Worm (Caenorhabditis elegans) whole organism, L3 larva: ENCODE measurements around the gene T13C5.3.

Experiments used
- elt-1 ChIP-seq: fragments of 150-350 bp; optimal IDR thresholded peaks from 2 replicates; lab custom pipeline; 2014; ENCODE audit warnings: missing biosample characterization, missing genetic modification characterization
- fos-1 ChIP-seq: fragments of 150-350 bp; optimal IDR thresholded peaks from 2 replicates; lab custom pipeline; 2014; ENCODE audit warnings: missing biosample characterization, missing genetic modification characterization
- nhr-25 ChIP-seq: sonication (generic microtip); optimal IDR thresholded peaks from 2 replicates; lab custom pipeline; 2017; ENCODE audit warnings: missing biosample characterization, missing genetic modification characterization
- pqm-1 ChIP-seq: fragments of 150-350 bp; optimal IDR thresholded peaks from 2 replicates; lab custom pipeline; 2017; ENCODE audit warnings: missing biosample characterization, missing genetic modification characterization, inconsistent platforms
- unc-39 ChIP-seq: sonication (generic microtip); optimal IDR thresholded peaks from 4 replicates; lab custom pipeline; 2017; ENCODE audit warnings: missing biosample characterization, missing genetic modification characterization

ce11 chrX:6211322-6211820, 33.1 kb downstream of the T13C5.3 start:
- TF ChIP-seq nhr-25 (tag; lab: Kevin White, UChicago) (no peak), unc-39 (tag; lab: Kevin White, UChicago) (no peak), elt-1 (tag; lab: Kevin White, UChicago) (no peak), pqm-1 (tag; lab: Kevin White, UChicago) (no peak), fos-1 (tag; lab: Kevin White, UChicago) (no peak)
